Fruit fly (Drosophila melanogaster) whole organism, embryonic: ENCODE data around the gene Chchd3.

Source experiments
- Awh ChIP-seq: fragments of 200-800 bp; sonication (Bioruptor generic); IDR thresholded peaks from 2 replicates; pipeline ENCODE4, ENCODE4 v1.3.6; 2022; ENCODE audit warnings: missing biosample characterization, missing genetic modification characterization
- Bgb ChIP-seq: fragments of 200-800 bp; sonication (Bioruptor generic); IDR thresholded peaks from 2 replicates; pipeline ENCODE4 v1.3.6; 2022; ENCODE audit warnings: missing biosample characterization, missing genetic modification characterization; ENCODE audit not compliant: partially characterized antibody
- CG10543 ChIP-seq: fragments of 200-800 bp; sonication (Bioruptor generic); optimal IDR thresholded peaks from 3 replicates; lab custom pipeline; 2017; ENCODE audit warnings: missing biosample characterization, mild to moderate bottlenecking, missing genetic modification characterization, moderate library complexity
- CG14014 ChIP-seq: fragments of 200-800 bp; sonication (Bioruptor generic); IDR thresholded peaks from 2 replicates; pipeline ENCODE4 v1.3.6; 2022; ENCODE audit warnings: missing biosample characterization, missing genetic modification characterization
- CG15514 ChIP-seq: fragments of 200-800 bp; sonication (Bioruptor generic); optimal IDR thresholded peaks from 3 replicates; lab custom pipeline; 2017; ENCODE audit warnings: missing biosample characterization, missing genetic modification characterization, mild to moderate bottlenecking, moderate library complexity, missing genetic modification reagents
- CG1603 ChIP-seq: fragments of 200-800 bp; sonication (Bioruptor generic); optimal IDR thresholded peaks from 2 replicates; lab custom pipeline; 2019; ENCODE audit warnings: missing biosample characterization, mild to moderate bottlenecking, missing genetic modification characterization, moderate library complexity
- CG16813 ChIP-seq: fragments of 200-800 bp; sonication (Bioruptor generic); IDR thresholded peaks from 3 replicates; pipeline ENCODE4 v1.3.6; 2022; ENCODE audit warnings: missing biosample characterization, missing genetic modification characterization; ENCODE audit not compliant: partially characterized antibody
- CG17328 ChIP-seq: fragments of 200-800 bp; sonication (Bioruptor generic); IDR thresholded peaks from 2 replicates; pipeline ENCODE4 v1.3.6; 2022; ENCODE audit warnings: missing biosample characterization, missing genetic modification characterization
- CG17359 ChIP-seq: fragments of 200-800 bp; sonication (Bioruptor generic); optimal IDR thresholded peaks from 3 replicates; lab custom pipeline; 2018; ENCODE audit warnings: missing biosample characterization, mild to moderate bottlenecking, missing genetic modification characterization, moderate library complexity
- CG18011 ChIP-seq: fragments of 200-800 bp; sonication (Bioruptor generic); optimal IDR thresholded peaks from 2 replicates; lab custom pipeline; 2017; ENCODE audit warnings: missing biosample characterization, missing genetic modification characterization, mild to moderate bottlenecking, moderate library complexity, missing genotype
- CG2199 ChIP-seq: fragments of 200-800 bp; sonication (Bioruptor generic); IDR thresholded peaks from 3 replicates; pipeline ENCODE4 v1.3.6; 2022; ENCODE audit warnings: missing biosample characterization, missing genetic modification characterization
- CG30431 ChIP-seq: fragments of 200-800 bp; sonication (Bioruptor generic); optimal IDR thresholded peaks from 2 replicates; lab custom pipeline; 2017; ENCODE audit warnings: missing biosample characterization, missing genetic modification characterization
- CG34376 ChIP-seq: fragments of 200-800 bp; sonication (Bioruptor generic); optimal IDR thresholded peaks from 2 replicates; lab custom pipeline; 2018; ENCODE audit warnings: missing biosample characterization, mild to moderate bottlenecking, missing genetic modification characterization
- CG4328 ChIP-seq: fragments of 200-800 bp; sonication (Bioruptor generic); optimal IDR thresholded peaks from 3 replicates; lab custom pipeline; 2017; ENCODE audit warnings: missing biosample characterization, missing genetic modification reagents, missing genetic modification characterization
- CG4360 ChIP-seq: fragments of 200-800 bp; sonication (Bioruptor generic); IDR thresholded peaks from 2 replicates; pipeline ENCODE4 v1.3.6; 2022; ENCODE audit warnings: missing biosample characterization, missing genetic modification characterization
- CG5245 ChIP-seq: fragments of 200-800 bp; sonication (Bioruptor generic); optimal IDR thresholded peaks from 3 replicates; lab custom pipeline; 2016; ENCODE audit warnings: missing biosample characterization, missing genetic modification characterization
- CG5953 ChIP-seq: fragments of 200-800 bp; sonication (Bioruptor generic); IDR thresholded peaks from 2 replicates; pipeline ENCODE4 v1.3.6; 2022; ENCODE audit warnings: missing biosample characterization, missing genetic modification characterization
- CG6254 ChIP-seq: fragments of 200-800 bp; sonication (Bioruptor generic); optimal IDR thresholded peaks from 3 replicates; lab custom pipeline; 2017; ENCODE audit warnings: mild to moderate bottlenecking, missing biosample characterization, missing genetic modification reagents, missing genetic modification characterization
- CG6689 ChIP-seq: fragments of 200-800 bp; sonication (Bioruptor generic); IDR thresholded peaks from 2 replicates; pipeline ENCODE4 v1.3.6; 2022; ENCODE audit warnings: missing biosample characterization, missing genetic modification characterization
- CG8924 ChIP-seq: fragments of 200-800 bp; optimal IDR thresholded peaks from 3 replicates; lab custom pipeline; 2019; ENCODE audit warnings: missing biosample characterization, mild to moderate bottlenecking, missing genetic modification characterization, moderate library complexity
- CHES-1-like ChIP-seq: fragments of 200-800 bp; sonication (Bioruptor generic); optimal IDR thresholded peaks from 2 replicates; lab custom pipeline; 2016; ENCODE audit warnings: missing biosample characterization, missing genetic modification characterization
- CkIIα-i1 ChIP-seq: fragments of 200-800 bp; sonication (Bioruptor generic); IDR thresholded peaks from 2 replicates; pipeline ENCODE4 v1.3.6; 2022; ENCODE audit warnings: missing biosample characterization, missing genetic modification characterization
- CoRest ChIP-seq: fragments of 200-800 bp; sonication (Bioruptor generic); optimal IDR thresholded peaks from 3 replicates; lab custom pipeline; 2018; ENCODE audit warnings: missing biosample characterization, mild to moderate bottlenecking, missing genetic modification characterization, moderate library complexity
- CrebB ChIP-seq: fragments of 200-800 bp; sonication (Bioruptor generic); optimal IDR thresholded peaks from 3 replicates; lab custom pipeline; 2018; ENCODE audit warnings: missing biosample characterization, mild to moderate bottlenecking, missing genetic modification characterization
- Dad ChIP-seq: fragments of 200-800 bp; sonication (Bioruptor generic); optimal IDR thresholded peaks from 3 replicates; lab custom pipeline; 2016; ENCODE audit warnings: missing biosample characterization, missing genetic modification characterization
- Doc3 ChIP-seq: fragments of 200-800 bp; sonication (Bioruptor generic); IDR thresholded peaks from 3 replicates; pipeline ENCODE4 v1.3.6; 2022; ENCODE audit warnings: missing biosample characterization, missing genetic modification characterization; ENCODE audit not compliant: partially characterized antibody
- Fer3 ChIP-seq: fragments of 200-800 bp; sonication (Bioruptor generic); optimal IDR thresholded peaks from 2 replicates; lab custom pipeline; 2018; ENCODE audit warnings: missing biosample characterization, mild to moderate bottlenecking, missing genetic modification characterization, moderate library complexity
- Hmr ChIP-seq: fragments of 200-800 bp; sonication (Bioruptor generic); optimal IDR thresholded peaks from 3 replicates; lab custom pipeline; 2017; ENCODE audit warnings: mild to moderate bottlenecking, missing biosample characterization, missing genetic modification reagents, missing genetic modification characterization
- Oli ChIP-seq: fragments of 200-800 bp; sonication (Bioruptor generic); optimal IDR thresholded peaks from 2 replicates; lab custom pipeline; 2018; ENCODE audit warnings: missing biosample characterization, mild to moderate bottlenecking, missing genetic modification characterization, moderate library complexity
- Ptx1 ChIP-seq: fragments of 200-800 bp; sonication (Bioruptor generic); IDR thresholded peaks from 2 replicates; pipeline ENCODE4 v1.3.6; 2022; ENCODE audit warnings: missing biosample characterization, missing genetic modification characterization
- Ssrp ChIP-seq: fragments of 200-800 bp; sonication (Bioruptor generic); optimal IDR thresholded peaks from 2 replicates; lab custom pipeline; 2018; ENCODE audit warnings: missing biosample characterization, mild to moderate bottlenecking, missing genetic modification characterization, moderate library complexity
- Vsx1 ChIP-seq: fragments of 200-800 bp; sonication (Bioruptor generic); optimal IDR thresholded peaks from 2 replicates; lab custom pipeline; 2017; ENCODE audit warnings: missing biosample characterization, mild to moderate bottlenecking, missing genetic modification characterization, missing genetic modification reagents
- amos ChIP-seq: fragments of 200-800 bp; sonication (Bioruptor generic); IDR thresholded peaks from 2 replicates; pipeline ENCODE4 v1.3.6; 2022; ENCODE audit warnings: missing biosample characterization, missing genetic modification characterization; ENCODE audit not compliant: partially characterized antibody
- ato ChIP-seq: fragments of 200-800 bp; sonication (Bioruptor generic); IDR thresholded peaks from 2 replicates; pipeline ENCODE4 v1.3.6; 2022; ENCODE audit warnings: missing biosample characterization, missing genetic modification characterization; ENCODE audit not compliant: partially characterized antibody
- bsh ChIP-seq, 2 experiments: fragments of 200-800 bp; sonication (Bioruptor generic); optimal IDR thresholded peaks; 2 replicates each; lab custom pipeline; 2017 to 2018; ENCODE audit warnings: mild to moderate bottlenecking in 2 of 2, missing biosample characterization in 2 of 2, missing genetic modification characterization in 2 of 2, moderate library complexity in 1 of 2
- cas ChIP-seq: fragments of 200-800 bp; sonication (Bioruptor generic); IDR thresholded peaks from 2 replicates; pipeline ENCODE4 v1.3.6; 2022; ENCODE audit warnings: missing biosample characterization, missing genetic modification characterization
- chm ChIP-seq: fragments of 200-800 bp; sonication (Bioruptor generic); IDR thresholded peaks from 2 replicates; pipeline ENCODE4 v1.3.6; 2022; ENCODE audit warnings: missing biosample characterization, missing genetic modification characterization
- fu2 ChIP-seq: fragments of 200-800 bp; sonication (Bioruptor generic); optimal IDR thresholded peaks from 2 replicates; lab custom pipeline; 2016; ENCODE audit warnings: missing biosample characterization, missing genetic modification characterization
- grn ChIP-seq: fragments of 200-800 bp; sonication (Bioruptor generic); optimal IDR thresholded peaks from 3 replicates; lab custom pipeline; 2017; ENCODE audit warnings: missing biosample characterization, missing genetic modification characterization
- ham ChIP-seq: fragments of 200-800 bp; sonication (Bioruptor generic); IDR thresholded peaks from 2 replicates; pipeline ENCODE4 v1.3.6; 2022; ENCODE audit warnings: missing biosample characterization, missing genetic modification characterization
- ken ChIP-seq: fragments of 200-800 bp; sonication (Bioruptor generic); IDR thresholded peaks from 3 replicates; pipeline ENCODE4 v1.3.6; 2022; ENCODE audit warnings: missing biosample characterization, missing genetic modification characterization
- kni ChIP-seq: fragments of 200-800 bp; sonication (Bioruptor generic); optimal IDR thresholded peaks from 3 replicates; lab custom pipeline; 2017; ENCODE audit warnings: mild to moderate bottlenecking, missing biosample characterization, missing genetic modification reagents, missing genetic modification characterization
- mirr ChIP-seq: fragments of 200-800 bp; sonication (Bioruptor generic); optimal IDR thresholded peaks from 3 replicates; lab custom pipeline; 2018; ENCODE audit warnings: missing biosample characterization, mild to moderate bottlenecking, missing genetic modification characterization
- p53 ChIP-seq: fragments of 200-800 bp; sonication (Bioruptor generic); optimal IDR thresholded peaks from 2 replicates; lab custom pipeline; 2016; ENCODE audit warnings: missing biosample characterization, missing genetic modification characterization
- pho ChIP-seq: fragments of 200-800 bp; sonication (Bioruptor generic); optimal IDR thresholded peaks from 2 replicates; lab custom pipeline; 2016; ENCODE audit warnings: missing biosample characterization, missing genetic modification characterization
- slp2 ChIP-seq: fragments of 200-800 bp; sonication (Bioruptor generic); optimal IDR thresholded peaks from 2 replicates; lab custom pipeline; 2016; ENCODE audit warnings: missing biosample characterization, missing genetic modification characterization
- sob ChIP-seq: fragments of 200-800 bp; sonication (Bioruptor generic); IDR thresholded peaks from 2 replicates; pipeline ENCODE4 v1.3.6; 2022; ENCODE audit warnings: missing biosample characterization, missing genetic modification characterization
- stc ChIP-seq: fragments of 200-800 bp; sonication (Bioruptor generic); IDR thresholded peaks from 2 replicates; pipeline ENCODE4 v1.3.6; 2022; ENCODE audit warnings: missing biosample characterization, missing genetic modification characterization
- sug ChIP-seq: fragments of 200-800 bp; optimal IDR thresholded peaks from 2 replicates; lab custom pipeline; 2019; ENCODE audit warnings: missing biosample characterization, mild to moderate bottlenecking, missing genetic modification characterization, moderate library complexity
- unc-4 ChIP-seq: fragments of 200-800 bp; sonication (Bioruptor generic); IDR thresholded peaks from 2 replicates; pipeline ENCODE4 v1.3.6; 2022; ENCODE audit warnings: missing biosample characterization, missing genetic modification characterization; ENCODE audit not compliant: partially characterized antibody

Chchd3 gene

dm6 chr3R:31053784-31054221, at the start of gene Chchd3 (continued):
- TF ChIP-seq unc-4 (GFP tag; lab: Robert Waterston, UW) (peak; percentile 36; the same call in 1 of the 2 replicates), CG4360 (GFP tag; lab: Robert Waterston, UW) (peak; percentile 69), sob (GFP tag; lab: Robert Waterston, UW) (0 out of 2 replicates have a peak, but pooled peaks have one; percentile 26), bsh (GFP tag; optimal IDR thresholded peaks at IDR 0.05; lab: Kevin White, UChicago) (no peak), CG8924 (tag; lab: Kevin White, UChicago) (peak; percentile 2), CG17328 (GFP tag; lab: Robert Waterston, UW) (no peak), chm (GFP tag; lab: Robert Waterston, UW) (0 out of 2 replicates have a peak, but pooled peaks have one; percentile 30), CG6254 (GFP tag; lab: Kevin White, UChicago) (no peak), fu2 (GFP tag; lab: Kevin White, UChicago) (no peak), Doc3 (GFP tag; lab: Robert Waterston, UW) (no peak), CG2199 (GFP tag; lab: Robert Waterston, UW) (no peak), Ssrp (no peak), Vsx1 (GFP tag; lab: Kevin White, UChicago) (peak; percentile 22), CG34376 (no peak), slp2 (GFP tag; lab: Kevin White, UChicago) (no peak), CkIIα-i1 (GFP tag; lab: Robert Waterston, UW) (no peak), Hmr (GFP tag; lab: Kevin White, UChicago) (peak; percentile 55), Ptx1 (GFP tag; lab: Robert Waterston, UW) (no peak), pho (GFP tag; lab: Kevin White, UChicago) (no peak), p53 (GFP tag; lab: Kevin White, UChicago) (peak; percentile 5), Oli (tag; lab: Kevin White, UChicago) (no peak), CoRest (tag; lab: Kevin White, UChicago) (peak; percentile 41), CG5953 (GFP tag; lab: Robert Waterston, UW) (no peak), kni (GFP tag; lab: Kevin White, UChicago) (no peak), CG16813 (GFP tag; lab: Robert Waterston, UW) (no peak), cas (no peak), grn (GFP tag; lab: Kevin White, UChicago) (no peak), CG1603 (tag; lab: Kevin White, UChicago) (peak; percentile 67), CG5245 (no peak), mirr (GFP tag; lab: Kevin White, UChicago) (no peak), ham (GFP tag; lab: Robert Waterston, UW) (no peak), CrebB (tag; lab: Kevin White, UChicago) (no peak), Awh (GFP tag; lab: Robert Waterston, UW) (no peak), ato (0 out of 2 replicates have a peak, but pooled peaks have one; percentile 32), CG18011 (no peak), CG4328 (GFP tag; lab: Kevin White, UChicago) (no peak), CG15514 (GFP tag; lab: Kevin White, UChicago) (peak; percentile 83), Dad (GFP tag; lab: Kevin White, UChicago) (no peak), amos (GFP tag; lab: Robert Waterston, UW) (peak; percentile 24; the same call in 1 of the 2 replicates), CHES-1-like (GFP tag; lab: Kevin White, UChicago) (peak; percentile 48), CG10543 (no peak), stc (GFP tag; lab: Robert Waterston, UW) (no peak), CG30431 (GFP tag; lab: Kevin White, UChicago) (no peak), Bgb (GFP tag; lab: Robert Waterston, UW) (peak; percentile 23; the same call in 1 of the 2 replicates), CG17359 (no peak), ken (GFP tag; lab: Robert Waterston, UW) (no peak), CG14014 (GFP tag; lab: Robert Waterston, UW) (no peak), Fer3 (no peak), sug (tag; lab: Kevin White, UChicago) (peak; percentile 6), CG6689 (no peak)
